Fruit fly (Drosophila melanogaster) whole organism, embryonic: Measurements from ENCODE around the gene CG43867.

ENCODE experiments used
- B-H2 ChIP-seq: fragments of 200-800 bp; sonication (Bioruptor generic); optimal IDR thresholded peaks from 2 replicates; lab custom pipeline; 2018; ENCODE audit warnings: missing biosample characterization, mild to moderate bottlenecking, missing genetic modification characterization
- Bgb ChIP-seq: fragments of 200-800 bp; sonication (Bioruptor generic); IDR thresholded peaks from 2 replicates; pipeline ENCODE4 v1.3.6; 2022; ENCODE audit warnings: missing biosample characterization, missing genetic modification characterization; ENCODE audit not compliant: partially characterized antibody
- BtbVII ChIP-seq: fragments of 200-800 bp; sonication (Bioruptor generic); optimal IDR thresholded peaks from 3 replicates; lab custom pipeline; 2017; ENCODE audit warnings: missing biosample characterization, mild to moderate bottlenecking, missing genetic modification characterization
- CG11695 ChIP-seq: fragments of 200-800 bp; sonication (Bioruptor generic); IDR thresholded peaks from 3 replicates; pipeline ENCODE4 v1.3.6; 2022; ENCODE audit warnings: missing biosample characterization, missing genetic modification characterization
- CG12104 ChIP-seq: fragments of 200-800 bp; sonication (Bioruptor generic); optimal IDR thresholded peaks from 3 replicates; lab custom pipeline; 2016; ENCODE audit warnings: missing biosample characterization, missing genetic modification characterization
- CG14441 ChIP-seq: fragments of 200-800 bp; sonication (Bioruptor generic); IDR thresholded peaks from 2 replicates; pipeline ENCODE4 v1.3.6; 2022; ENCODE audit warnings: missing biosample characterization, missing genetic modification characterization
- CG17359 ChIP-seq: fragments of 200-800 bp; sonication (Bioruptor generic); optimal IDR thresholded peaks from 3 replicates; lab custom pipeline; 2018; ENCODE audit warnings: missing biosample characterization, mild to moderate bottlenecking, missing genetic modification characterization, moderate library complexity
- CG2129 ChIP-seq: fragments of 200-800 bp; sonication (Bioruptor generic); IDR thresholded peaks from 2 replicates; pipeline ENCODE4 v1.3.6; 2022; ENCODE audit warnings: missing biosample characterization, missing genetic modification characterization; ENCODE audit not compliant: partially characterized antibody
- CG31441 ChIP-seq: fragments of 200-800 bp; sonication (Bioruptor generic); IDR thresholded peaks from 2 replicates; pipeline ENCODE4 v1.3.6; 2022; ENCODE audit warnings: missing biosample characterization, missing genetic modification characterization
- CG32772 ChIP-seq: fragments of 200-800 bp; sonication (Bioruptor generic); IDR thresholded peaks from 2 replicates; pipeline ENCODE4 v1.3.6; 2022; ENCODE audit warnings: missing biosample characterization, missing genetic modification characterization
- CG34224 ChIP-seq: fragments of 200-800 bp; sonication (Bioruptor generic); IDR thresholded peaks from 3 replicates; pipeline ENCODE4 v1.3.6; 2022; ENCODE audit warnings: missing biosample characterization, missing genetic modification characterization; ENCODE audit not compliant: partially characterized antibody
- CG4328 ChIP-seq: fragments of 200-800 bp; sonication (Bioruptor generic); optimal IDR thresholded peaks from 3 replicates; lab custom pipeline; 2017; ENCODE audit warnings: missing biosample characterization, missing genetic modification reagents, missing genetic modification characterization
- CG6689 ChIP-seq: fragments of 200-800 bp; sonication (Bioruptor generic); IDR thresholded peaks from 2 replicates; pipeline ENCODE4 v1.3.6; 2022; ENCODE audit warnings: missing biosample characterization, missing genetic modification characterization
- CG6813 ChIP-seq: fragments of 200-800 bp; sonication (Bioruptor generic); optimal IDR thresholded peaks from 2 replicates; lab custom pipeline; 2017; ENCODE audit warnings: missing biosample characterization, missing genetic modification characterization, mild to moderate bottlenecking, moderate library complexity, missing genetic modification reagents
- CG8281 ChIP-seq: fragments of 200-800 bp; sonication (Bioruptor generic); optimal IDR thresholded peaks from 2 replicates; lab custom pipeline; 2018; ENCODE audit warnings: missing biosample characterization, mild to moderate bottlenecking, missing genetic modification characterization, moderate library complexity
- CG9932 ChIP-seq: fragments of 200-800 bp; sonication (Bioruptor generic); IDR thresholded peaks from 2 replicates; pipeline ENCODE4 v1.3.6; 2022; ENCODE audit warnings: missing biosample characterization, missing genetic modification characterization
- Dbx ChIP-seq: fragments of 200-800 bp; sonication (Bioruptor generic); IDR thresholded peaks from 3 replicates; pipeline ENCODE4 v1.3.6; 2022; ENCODE audit warnings: missing biosample characterization, missing genetic modification characterization
- Dip2 ChIP-seq: fragments of 200-800 bp; sonication (Bioruptor generic); IDR thresholded peaks from 2 replicates; pipeline ENCODE4 v1.3.6; 2022; ENCODE audit warnings: missing biosample characterization, missing genetic modification characterization
- Eip74EF ChIP-seq, 2 experiments: fragments of 200-800 bp in 1 of 2; fragments of >200 bp in 1 of 2; sonication (Bioruptor generic) in 1 of 2; optimal IDR thresholded peaks; 2 replicates each; lab custom pipeline; 2017 to 2019; ENCODE audit warnings: missing biosample characterization in 2 of 2, missing genetic modification characterization in 2 of 2, mild to moderate bottlenecking in 1 of 2, moderate library complexity in 1 of 2
- Fer1 ChIP-seq: fragments of 200-800 bp; sonication (Bioruptor generic); optimal IDR thresholded peaks from 2 replicates; lab custom pipeline; 2017; ENCODE audit warnings: missing biosample characterization, mild to moderate bottlenecking, missing genetic modification characterization
- Fer2 ChIP-seq: fragments of 200-800 bp; sonication (Bioruptor generic); optimal IDR thresholded peaks from 2 replicates; lab custom pipeline; 2018; ENCODE audit warnings: missing biosample characterization, mild to moderate bottlenecking, missing genetic modification characterization, moderate library complexity
- Fer3 ChIP-seq: fragments of 200-800 bp; sonication (Bioruptor generic); optimal IDR thresholded peaks from 2 replicates; lab custom pipeline; 2018; ENCODE audit warnings: missing biosample characterization, mild to moderate bottlenecking, missing genetic modification characterization, moderate library complexity
- HLH4C ChIP-seq: fragments of 200-800 bp; sonication (Bioruptor generic); IDR thresholded peaks from 3 replicates; pipeline ENCODE4 v1.3.6; 2022; ENCODE audit warnings: missing biosample characterization, missing genetic modification characterization; ENCODE audit not compliant: partially characterized antibody
- HLHmδ ChIP-seq: fragments of 200-800 bp; sonication (Bioruptor generic); optimal IDR thresholded peaks from 2 replicates; lab custom pipeline; 2018; ENCODE audit warnings: missing biosample characterization, mild to moderate bottlenecking, missing genetic modification characterization, moderate library complexity
- Hey ChIP-seq: fragments of 200-800 bp; sonication (Bioruptor generic); optimal IDR thresholded peaks from 3 replicates; lab custom pipeline; 2018; ENCODE audit warnings: missing biosample characterization, mild to moderate bottlenecking, missing genetic modification characterization
- HmgZ ChIP-seq: fragments of 200-800 bp; sonication (Bioruptor generic); optimal IDR thresholded peaks from 2 replicates; lab custom pipeline; 2018; ENCODE audit warnings: missing biosample characterization, mild to moderate bottlenecking, missing genetic modification characterization
- Jarid2 ChIP-seq: fragments of 200-800 bp; sonication (Bioruptor generic); optimal IDR thresholded peaks from 3 replicates; lab custom pipeline; 2017; ENCODE audit warnings: mild to moderate bottlenecking, missing biosample characterization, missing genetic modification reagents, missing genetic modification characterization
- Kr ChIP-seq: fragments of 200-800 bp; sonication (Bioruptor generic); optimal IDR thresholded peaks from 2 replicates; lab custom pipeline; 2017; ENCODE audit warnings: missing biosample characterization, mild to moderate bottlenecking, missing genetic modification characterization
- Med ChIP-seq: fragments of 200-800 bp; sonication (Bioruptor generic); peaks from one replicate; lab custom pipeline; 2016; ENCODE audit warnings: missing biosample characterization, missing genetic modification characterization, mild to moderate bottlenecking, inconsistent platforms, moderate library complexity
- Mes4 ChIP-seq: fragments of 200-800 bp; sonication (Bioruptor generic); optimal IDR thresholded peaks from 2 replicates; lab custom pipeline; 2016; ENCODE audit warnings: missing biosample characterization, missing genetic modification characterization
- NK7.1 ChIP-seq: fragments of 200-800 bp; sonication (Bioruptor generic); optimal IDR thresholded peaks from 3 replicates; lab custom pipeline; 2016; ENCODE audit warnings: missing biosample characterization, missing genetic modification characterization
- Nf-YB ChIP-seq: fragments of 200-800 bp; sonication (Bioruptor generic); optimal IDR thresholded peaks from 3 replicates; lab custom pipeline; 2019; ENCODE audit warnings: missing biosample characterization, mild to moderate bottlenecking, missing genetic modification characterization, moderate library complexity
- abd-A ChIP-seq: fragments of 200-800 bp; sonication (Bioruptor generic); optimal IDR thresholded peaks from 3 replicates; lab custom pipeline; 2019; ENCODE audit warnings: missing biosample characterization, mild to moderate bottlenecking, missing genetic modification characterization, moderate library complexity
- ara ChIP-seq: fragments of 200-800 bp; sonication (Bioruptor generic); IDR thresholded peaks from 2 replicates; pipeline ENCODE4 v1.3.6; 2022; ENCODE audit warnings: missing biosample characterization, missing genetic modification characterization
- cato ChIP-seq: fragments of 200-800 bp; sonication (Bioruptor generic); optimal IDR thresholded peaks from 2 replicates; lab custom pipeline; 2016; ENCODE audit warnings: missing biosample characterization, missing genetic modification characterization, borderline replicate concordance
- chm ChIP-seq: fragments of 200-800 bp; sonication (Bioruptor generic); IDR thresholded peaks from 2 replicates; pipeline ENCODE4 v1.3.6; 2022; ENCODE audit warnings: missing biosample characterization, missing genetic modification characterization
- crc ChIP-seq: fragments of 200-800 bp; sonication (Bioruptor generic); optimal IDR thresholded peaks from 2 replicates; lab custom pipeline; 2016; ENCODE audit warnings: missing biosample characterization, missing genetic modification characterization
- danr ChIP-seq: fragments of 200-800 bp; sonication (Bioruptor generic); IDR thresholded peaks from 2 replicates; pipeline ENCODE4 v1.3.6; 2022; ENCODE audit warnings: missing biosample characterization, missing genetic modification characterization
- esg ChIP-seq: fragments of 200-800 bp; sonication (Bioruptor generic); conservative IDR thresholded peaks from 2 replicates; pipeline ENCODE4 v1.3.6; 2022; ENCODE audit warnings: missing biosample characterization, missing genetic modification characterization
- gem ChIP-seq: fragments of 200-800 bp; sonication (Bioruptor generic); optimal IDR thresholded peaks from 2 replicates; lab custom pipeline; 2019; ENCODE audit warnings: missing biosample characterization, mild to moderate bottlenecking, missing genetic modification characterization, moderate library complexity
- ham ChIP-seq: fragments of 200-800 bp; sonication (Bioruptor generic); IDR thresholded peaks from 2 replicates; pipeline ENCODE4 v1.3.6; 2022; ENCODE audit warnings: missing biosample characterization, missing genetic modification characterization
- hb ChIP-seq: fragments of 200-800 bp; sonication (Bioruptor generic); IDR thresholded peaks from 3 replicates; pipeline ENCODE4 v1.3.6; 2022; ENCODE audit warnings: missing biosample characterization, missing genetic modification characterization; ENCODE audit not compliant: partially characterized antibody
- pb ChIP-seq: fragments of 200-800 bp; sonication (Bioruptor generic); optimal IDR thresholded peaks from 3 replicates; lab custom pipeline; 2016; ENCODE audit warnings: missing biosample characterization, missing genetic modification characterization
- repo ChIP-seq: fragments of 200-800 bp; sonication (Bioruptor generic); optimal IDR thresholded peaks from 2 replicates; lab custom pipeline; 2016; ENCODE audit warnings: missing biosample characterization, missing genetic modification characterization
- scrt ChIP-seq: fragments of 200-800 bp; sonication (Bioruptor generic); optimal IDR thresholded peaks from 2 replicates; lab custom pipeline; 2018; ENCODE audit warnings: missing biosample characterization, mild to moderate bottlenecking, missing genetic modification characterization, moderate library complexity
- sd ChIP-seq: fragments of 200-800 bp; sonication (Bioruptor generic); optimal IDR thresholded peaks from 3 replicates; lab custom pipeline; 2018; ENCODE audit warnings: missing biosample characterization, mild to moderate bottlenecking, missing genetic modification characterization, moderate library complexity
- sima ChIP-seq: fragments of 200-800 bp; sonication (Bioruptor generic); optimal IDR thresholded peaks from 2 replicates; lab custom pipeline; 2016; ENCODE audit warnings: missing biosample characterization, missing genetic modification characterization
- zf30C ChIP-seq: fragments of 200-800 bp; sonication (Bioruptor generic); optimal IDR thresholded peaks from 3 replicates; lab custom pipeline; 2018; ENCODE audit warnings: missing biosample characterization, mild to moderate bottlenecking, missing genetic modification characterization
- zfh2 ChIP-seq: fragments of 200-800 bp; sonication (Bioruptor generic); optimal IDR thresholded peaks from 2 replicates; lab custom pipeline; 2016; ENCODE audit warnings: missing biosample characterization, missing genetic modification characterization

Gene CG43867

DNA sequence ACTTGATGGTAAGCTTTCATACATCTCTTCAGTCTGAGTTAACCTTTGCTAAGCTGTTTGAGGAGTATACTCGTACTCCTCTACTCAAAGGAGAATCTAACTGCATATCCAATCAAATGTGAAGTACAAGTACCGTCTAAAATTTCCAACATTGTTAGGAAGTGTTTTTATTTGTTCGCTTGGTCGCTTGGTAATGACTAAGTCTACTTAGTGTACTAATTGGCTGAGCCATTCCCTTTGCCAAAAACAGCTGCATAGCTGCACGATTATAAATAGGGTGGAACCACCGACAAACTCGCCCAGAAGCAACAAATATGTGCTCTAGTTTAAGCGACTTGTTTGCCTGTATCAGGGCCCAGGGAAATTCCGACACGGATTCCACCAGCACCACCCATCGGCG, 83.3 kb downstream of the CG43867 start, which contains the start of gene CG14635:
Gene CG14635 (plus strand): TSS at position 301 of the 400 bp plus-strand sequence.
- TF ChIP-seq CG4328 (GFP tag; lab: Kevin White, UChicago) (no peak), Dbx (GFP tag; lab: Robert Waterston, UW) (no peak), Fer3 (tag; lab: Kevin White, UChicago) (no peak), CG32772 (no peak), B-H2 (GFP tag; lab: Kevin White, UChicago) (no peak), Mes4 (GFP tag; lab: Kevin White, UChicago) (no peak), HmgZ (no peak)

dm6 chrX:843489-843888, 84.3 kb downstream of the CG43867 start:
- TF ChIP-seq HLHmδ (no peak), CG6689 (0 out of 2 replicates have a peak, but pooled peaks have one; percentile 19), CG11695 (GFP tag; lab: Robert Waterston, UW) (0 out of 3 replicates have a peak, but pooled peaks have one; percentile 42), CG17359 (tag; lab: Kevin White, UChicago) (peak; percentile 7), CG6813 (GFP tag; lab: Kevin White, UChicago) (no peak), zf30C (GFP tag; lab: Kevin White, UChicago) (peak; percentile 65), hb (GFP tag; lab: Robert Waterston, UW) (peak; percentile 67), CG2129 (GFP tag; lab: Robert Waterston, UW) (no peak), chm (GFP tag; lab: Robert Waterston, UW) (no peak), ara (GFP tag; lab: Robert Waterston, UW) (no peak), Fer1 (GFP tag; lab: Kevin White, UChicago) (peak; percentile 6), repo (GFP tag; lab: Kevin White, UChicago) (no peak), CG34224 (GFP tag; lab: Robert Waterston, UW) (no peak), Eip74EF (GFP tag; optimal IDR thresholded peaks at IDR 0.05; lab: Kevin White, UChicago) (no peak), Fer2 (tag; lab: Kevin White, UChicago) (no peak), danr (GFP tag; lab: Robert Waterston, UW) (no peak), CG31441 (GFP tag; lab: Robert Waterston, UW) (peak; percentile 47; the same call in 1 of the 2 replicates), CG9932 (GFP tag; lab: Robert Waterston, UW) (peak; percentile 15; the same call in 1 of the 2 replicates), CG14441 (GFP tag; lab: Robert Waterston, UW) (peak; percentile 20; the same call in 1 of the 2 replicates), CG12104 (no peak), HLH4C (GFP tag; lab: Robert Waterston, UW) (peak; percentile 76), ham (no peak), BtbVII (GFP tag; lab: Kevin White, UChicago) (no peak), Hey (tag; lab: Kevin White, UChicago) (no peak), Dip2 (peak; percentile 91), Med (GFP tag; lab: Kevin White, UChicago) (peak; percentile 73), sd (tag; lab: Kevin White, UChicago) (no peak), esg (peak; percentile 48), Nf-YB (GFP tag; lab: Kevin White, UChicago) (no peak), scrt (no peak), gem (peak; percentile 62), sima (GFP tag; lab: Kevin White, UChicago) (no peak), CG8281 (tag; lab: Kevin White, UChicago) (no peak), abd-A (tag; lab: Kevin White, UChicago) (no peak), Bgb (GFP tag; lab: Robert Waterston, UW) (peak; percentile 25; the same call in 1 of the 2 replicates), Jarid2 (GFP tag; lab: Kevin White, UChicago) (no peak), crc (no peak), pb (GFP tag; lab: Kevin White, UChicago) (no peak), cato (GFP tag; lab: Kevin White, UChicago) (no peak), zfh2 (GFP tag; lab: Kevin White, UChicago) (no peak), Kr (no peak), NK7.1 (GFP tag; lab: Kevin White, UChicago) (no peak)
